Fruit fly (Drosophila melanogaster) whole organism, embryonic: ENCODE results near the gene Torsin.

Source experiments
- ATbp ChIP-seq: fragments of 200-800 bp; sonication (Bioruptor generic); optimal IDR thresholded peaks from 2 replicates; lab custom pipeline; 2017; ENCODE audit warnings: missing biosample characterization, mild to moderate bottlenecking, missing genetic modification characterization, missing genetic modification reagents
- Aef1 ChIP-seq: fragments of 200-800 bp; sonication (Bioruptor generic); IDR thresholded peaks from 3 replicates; pipeline ENCODE4 v1.3.6; 2022; ENCODE audit warnings: missing biosample characterization, missing genetic modification characterization
- Antp ChIP-seq: fragments of 200-800 bp; sonication (Bioruptor generic); optimal IDR thresholded peaks from 3 replicates; lab custom pipeline; 2016; ENCODE audit warnings: missing biosample characterization, missing genetic modification characterization
- Bgb ChIP-seq: fragments of 200-800 bp; sonication (Bioruptor generic); IDR thresholded peaks from 2 replicates; pipeline ENCODE4 v1.3.6; 2022; ENCODE audit warnings: missing biosample characterization, missing genetic modification characterization; ENCODE audit not compliant: partially characterized antibody
- Bteb2 ChIP-seq: fragments of 200-800 bp; sonication (Bioruptor generic); optimal IDR thresholded peaks from 2 replicates; lab custom pipeline; 2016; ENCODE audit warnings: missing biosample characterization, missing genetic modification characterization
- C15 ChIP-seq: fragments of 200-800 bp; sonication (Bioruptor generic); IDR thresholded peaks from 3 replicates; pipeline ENCODE4 v1.3.6; 2022; ENCODE audit warnings: missing biosample characterization, missing genetic modification characterization
- CG10959 ChIP-seq: fragments of 200-800 bp; sonication (Bioruptor generic); IDR thresholded peaks from 2 replicates; pipeline ENCODE4 v1.3.6; 2022; ENCODE audit warnings: missing biosample characterization, missing genetic modification characterization
- CG11695 ChIP-seq: fragments of 200-800 bp; sonication (Bioruptor generic); IDR thresholded peaks from 3 replicates; pipeline ENCODE4 v1.3.6; 2022; ENCODE audit warnings: missing biosample characterization, missing genetic modification characterization
- CG12391 ChIP-seq: fragments of 200-800 bp; sonication (Bioruptor generic); optimal IDR thresholded peaks from 3 replicates; lab custom pipeline; 2018; ENCODE audit warnings: missing biosample characterization, mild to moderate bottlenecking, missing genetic modification characterization, moderate library complexity
- CG12769 ChIP-seq: fragments of 200-800 bp; sonication (Bioruptor generic); optimal IDR thresholded peaks from 2 replicates; lab custom pipeline; 2019; ENCODE audit warnings: missing biosample characterization, mild to moderate bottlenecking, missing genetic modification characterization, moderate library complexity
- CG13624 ChIP-seq: fragments of 200-800 bp; sonication (Bioruptor generic); optimal IDR thresholded peaks from 2 replicates; lab custom pipeline; 2016; ENCODE audit warnings: missing biosample characterization, missing genetic modification characterization
- CG1529 ChIP-seq: fragments of 200-800 bp; sonication (Bioruptor generic); optimal IDR thresholded peaks from 3 replicates; lab custom pipeline; 2018; ENCODE audit warnings: missing biosample characterization, missing genetic modification characterization
- CG1602 ChIP-seq: fragments of 200-800 bp; sonication (Bioruptor generic); optimal IDR thresholded peaks from 3 replicates; lab custom pipeline; 2016; ENCODE audit warnings: missing biosample characterization, missing genetic modification characterization
- CG1603 ChIP-seq: fragments of 200-800 bp; sonication (Bioruptor generic); optimal IDR thresholded peaks from 2 replicates; lab custom pipeline; 2019; ENCODE audit warnings: missing biosample characterization, mild to moderate bottlenecking, missing genetic modification characterization, moderate library complexity
- CG16863 ChIP-seq: fragments of 200-800 bp; sonication (Bioruptor generic); optimal IDR thresholded peaks from 3 replicates; lab custom pipeline; 2016; ENCODE audit warnings: missing biosample characterization, missing genetic modification characterization
- CG17385 ChIP-seq: fragments of 200-800 bp; sonication (Bioruptor generic); optimal IDR thresholded peaks from 3 replicates; lab custom pipeline; 2018; ENCODE audit warnings: missing biosample characterization, mild to moderate bottlenecking, missing genetic modification characterization
- CG17568 ChIP-seq: fragments of 200-800 bp; sonication (Bioruptor generic); optimal IDR thresholded peaks from 2 replicates; lab custom pipeline; 2018; ENCODE audit warnings: missing biosample characterization, mild to moderate bottlenecking, missing genetic modification characterization, moderate library complexity
- CG2116 ChIP-seq: fragments of 200-800 bp; sonication (Bioruptor generic); optimal IDR thresholded peaks from 3 replicates; lab custom pipeline; 2018; ENCODE audit warnings: missing biosample characterization, mild to moderate bottlenecking, missing genetic modification characterization
- CG2120 ChIP-seq: fragments of 200-800 bp; sonication (Bioruptor generic); optimal IDR thresholded peaks from 3 replicates; lab custom pipeline; 2016; ENCODE audit warnings: missing biosample characterization, missing genetic modification characterization
- CG2678 ChIP-seq: fragments of 200-800 bp; sonication (Bioruptor generic); optimal IDR thresholded peaks from 3 replicates; lab custom pipeline; 2019; ENCODE audit warnings: missing biosample characterization, mild to moderate bottlenecking, missing genetic modification characterization, moderate library complexity
- CG3281 ChIP-seq: fragments of 200-800 bp; sonication (Bioruptor generic); optimal IDR thresholded peaks from 3 replicates; lab custom pipeline; 2017; ENCODE audit warnings: missing biosample characterization, mild to moderate bottlenecking, missing genetic modification characterization
- CG6175 ChIP-seq: fragments of 200-800 bp; sonication (Bioruptor generic); IDR thresholded peaks from 3 replicates; pipeline ENCODE4 v1.3.6; 2022; ENCODE audit warnings: missing biosample characterization, missing genetic modification characterization
- CG7987 ChIP-seq: fragments of 200-800 bp; sonication (Bioruptor generic); optimal IDR thresholded peaks from 2 replicates; lab custom pipeline; 2018; ENCODE audit warnings: missing biosample characterization, mild to moderate bottlenecking, missing genetic modification characterization, moderate library complexity
- CG8281 ChIP-seq: fragments of 200-800 bp; sonication (Bioruptor generic); optimal IDR thresholded peaks from 2 replicates; lab custom pipeline; 2018; ENCODE audit warnings: missing biosample characterization, mild to moderate bottlenecking, missing genetic modification characterization, moderate library complexity
- CG8359 ChIP-seq: fragments of 200-800 bp; sonication (Bioruptor generic); optimal IDR thresholded peaks from 2 replicates; lab custom pipeline; 2017; ENCODE audit warnings: missing biosample characterization, mild to moderate bottlenecking, missing genetic modification characterization, borderline replicate concordance
- CG9817 ChIP-seq: fragments of 200-800 bp; sonication (Bioruptor generic); optimal IDR thresholded peaks from 2 replicates; lab custom pipeline; 2018; ENCODE audit warnings: missing biosample characterization, mild to moderate bottlenecking, missing genetic modification characterization, moderate library complexity
- CTCF ChIP-seq: fragments of 200-800 bp; sonication (Bioruptor generic); optimal IDR thresholded peaks from 2 replicates; lab custom pipeline; 2017; ENCODE audit warnings: missing biosample characterization, mild to moderate bottlenecking, missing genetic modification characterization, moderate library complexity
- Chrac-16 ChIP-seq: fragments of 200-800 bp; sonication (Bioruptor generic); optimal IDR thresholded peaks from 3 replicates; lab custom pipeline; 2016; ENCODE audit warnings: missing biosample characterization, missing genetic modification characterization
- Dip2 ChIP-seq: fragments of 200-800 bp; sonication (Bioruptor generic); IDR thresholded peaks from 2 replicates; pipeline ENCODE4 v1.3.6; 2022; ENCODE audit warnings: missing biosample characterization, missing genetic modification characterization
- Dip3 ChIP-seq: fragments of 200-800 bp; sonication (Bioruptor generic); optimal IDR thresholded peaks from 3 replicates; lab custom pipeline; 2016; ENCODE audit warnings: missing biosample characterization, missing genetic modification characterization
- Doc3 ChIP-seq: fragments of 200-800 bp; sonication (Bioruptor generic); IDR thresholded peaks from 3 replicates; pipeline ENCODE4 v1.3.6; 2022; ENCODE audit warnings: missing biosample characterization, missing genetic modification characterization; ENCODE audit not compliant: partially characterized antibody
- Fer3 ChIP-seq: fragments of 200-800 bp; sonication (Bioruptor generic); optimal IDR thresholded peaks from 2 replicates; lab custom pipeline; 2018; ENCODE audit warnings: missing biosample characterization, mild to moderate bottlenecking, missing genetic modification characterization, moderate library complexity
- H2.0 ChIP-seq: fragments of 200-800 bp; sonication (Bioruptor generic); IDR thresholded peaks from 2 replicates; pipeline ENCODE4 v1.3.6; 2022; ENCODE audit warnings: missing biosample characterization, missing genetic modification characterization
- HLH3B ChIP-seq: fragments of 200-800 bp; sonication (Bioruptor generic); IDR thresholded peaks from 2 replicates; pipeline ENCODE4 v1.3.6; 2022; ENCODE audit warnings: missing biosample characterization, missing genetic modification characterization
- HLH4C ChIP-seq: fragments of 200-800 bp; sonication (Bioruptor generic); IDR thresholded peaks from 3 replicates; pipeline ENCODE4 v1.3.6; 2022; ENCODE audit warnings: missing biosample characterization, missing genetic modification characterization; ENCODE audit not compliant: partially characterized antibody
- Med ChIP-seq: fragments of 200-800 bp; sonication (Bioruptor generic); peaks from one replicate; lab custom pipeline; 2016; ENCODE audit warnings: missing biosample characterization, missing genetic modification characterization, mild to moderate bottlenecking, inconsistent platforms, moderate library complexity
- NC2α ChIP-seq: fragments of 200-800 bp; sonication (Bioruptor generic); optimal IDR thresholded peaks from 2 replicates; lab custom pipeline; 2016; ENCODE audit warnings: missing biosample characterization, missing genetic modification characterization
- Nf-YB ChIP-seq: fragments of 200-800 bp; sonication (Bioruptor generic); optimal IDR thresholded peaks from 3 replicates; lab custom pipeline; 2019; ENCODE audit warnings: missing biosample characterization, mild to moderate bottlenecking, missing genetic modification characterization, moderate library complexity
- Sin3A ChIP-seq: fragments of >200 bp; optimal IDR thresholded peaks from 2 replicates; lab custom pipeline; 2018
- Tbp ChIP-seq: fragments of >200 bp; optimal IDR thresholded peaks from 2 replicates; lab custom pipeline; 2018; ENCODE audit warnings: missing biosample characterization, missing genetic modification characterization
- ara ChIP-seq: fragments of 200-800 bp; sonication (Bioruptor generic); IDR thresholded peaks from 2 replicates; pipeline ENCODE4 v1.3.6; 2022; ENCODE audit warnings: missing biosample characterization, missing genetic modification characterization
- br ChIP-seq: fragments of >200 bp; optimal IDR thresholded peaks from 2 replicates; lab custom pipeline; 2017
- dmrt99B ChIP-seq: fragments of 200-800 bp; sonication (Bioruptor generic); optimal IDR thresholded peaks from 2 replicates; lab custom pipeline; 2018; ENCODE audit warnings: missing biosample characterization, mild to moderate bottlenecking, missing genetic modification characterization, moderate library complexity
- en ChIP-seq: fragments of 200-800 bp; sonication (Bioruptor generic); optimal IDR thresholded peaks from 2 replicates; lab custom pipeline; 2016; ENCODE audit warnings: missing biosample characterization, missing genetic modification characterization
- fu2 ChIP-seq: fragments of 200-800 bp; sonication (Bioruptor generic); optimal IDR thresholded peaks from 2 replicates; lab custom pipeline; 2016; ENCODE audit warnings: missing biosample characterization, missing genetic modification characterization
- sim ChIP-seq: fragments of 200-800 bp; sonication (Bioruptor generic); IDR thresholded peaks from 2 replicates; pipeline ENCODE4 v1.3.6; 2022; ENCODE audit warnings: missing biosample characterization, missing genetic modification characterization
- sisA ChIP-seq: fragments of 200-800 bp; sonication (Bioruptor generic); IDR thresholded peaks from 2 replicates; pipeline ENCODE4 v1.3.6; 2022; ENCODE audit warnings: missing biosample characterization, missing genetic modification characterization
- sna ChIP-seq: fragments of 200-800 bp; sonication (Bioruptor generic); IDR thresholded peaks from 2 replicates; pipeline ENCODE4 v1.3.6; 2022; ENCODE audit warnings: missing biosample characterization, missing genetic modification characterization; ENCODE audit not compliant: partially characterized antibody
- tup ChIP-seq: fragments of 200-800 bp; sonication (Bioruptor generic); optimal IDR thresholded peaks from 2 replicates; lab custom pipeline; 2016; ENCODE audit warnings: missing biosample characterization, mild to moderate bottlenecking, missing genetic modification characterization, moderate library complexity
- z ChIP-seq: fragments of 200-800 bp; sonication (Bioruptor generic); IDR thresholded peaks from 3 replicates; pipeline ENCODE4 v1.3.6; 2022; ENCODE audit warnings: missing biosample characterization, missing genetic modification characterization
- zfh2 ChIP-seq: fragments of 200-800 bp; sonication (Bioruptor generic); optimal IDR thresholded peaks from 2 replicates; lab custom pipeline; 2016; ENCODE audit warnings: missing biosample characterization, missing genetic modification characterization

Torsin gene

DNA sequence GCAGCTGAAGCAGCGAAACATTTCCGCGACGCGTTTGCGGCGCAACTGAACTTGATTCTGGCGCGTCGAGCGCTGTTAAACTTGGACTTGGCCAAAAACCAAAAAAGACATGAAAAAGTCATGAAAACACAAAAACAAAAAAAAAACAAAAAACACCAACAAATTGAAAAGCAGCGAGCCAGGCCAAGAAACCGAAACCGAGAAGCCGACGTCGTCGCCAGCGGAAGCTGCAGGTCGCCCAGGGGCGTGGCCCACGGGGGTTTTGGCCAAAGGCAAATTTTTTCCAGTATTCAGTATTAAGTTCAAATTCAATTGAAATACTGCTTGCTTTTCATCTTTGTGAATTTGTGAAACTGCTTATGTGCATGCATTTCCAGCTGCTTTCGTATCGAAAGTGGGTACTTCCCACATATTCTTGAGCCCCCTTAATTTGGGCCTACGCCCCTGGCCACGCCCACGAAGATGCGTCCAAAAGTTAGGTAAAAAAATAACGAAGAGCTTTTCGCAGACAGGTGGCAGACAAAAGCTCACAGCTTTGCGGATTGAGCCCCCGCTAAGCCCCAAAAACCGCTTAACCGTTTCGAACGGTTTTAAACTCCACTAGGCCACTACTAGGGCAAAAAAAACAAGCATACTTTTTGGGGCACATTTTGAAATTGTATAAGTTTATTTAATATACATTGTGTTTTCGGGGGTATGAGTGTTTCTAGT, 17.0 kb upstream of the Torsin start, which contains the start of gene CG3009 (continued):
- TF ChIP-seq Med (GFP tag; lab: Kevin White, UChicago), result peak; percentile 100
- TF ChIP-seq CG1529 (GFP tag; lab: Kevin White, UChicago), result peak; percentile 94
- peak; percentile 97 for TF ChIP-seq CG16863
- TF ChIP-seq fu2 (GFP tag; lab: Kevin White, UChicago), result peak; percentile 98
- peak; percentile 36; the same call in 1 of the 3 replicates for TF ChIP-seq HLH4C (GFP tag; lab: Robert Waterston, UW)
- peak; percentile 96 for TF ChIP-seq CG12391 (tag; lab: Kevin White, UChicago)
- TF ChIP-seq Bteb2 (GFP tag; lab: Kevin White, UChicago), result peak; percentile 97
- peak; percentile 94 for TF ChIP-seq CG1602 (GFP tag; lab: Kevin White, UChicago)
- TF ChIP-seq zfh2 (GFP tag; lab: Kevin White, UChicago), result peak; percentile 98
- TF ChIP-seq C15, result peak; percentile 94
- peak; percentile 97 for TF ChIP-seq sisA (GFP tag; lab: Robert Waterston, UW)
- TF ChIP-seq ATbp (GFP tag; lab: Kevin White, UChicago), result peak; percentile 98
- TF ChIP-seq Nf-YB, result peak; percentile 84
- TF ChIP-seq CG13624 (GFP tag; lab: Kevin White, UChicago), result peak; percentile 98
- peak; percentile 98 for TF ChIP-seq Dip3
- TF ChIP-seq Chrac-16, result peak; percentile 97
- TF ChIP-seq ara (GFP tag; lab: Robert Waterston, UW), result peak; percentile 94
- TF ChIP-seq H2.0 (GFP tag; lab: Robert Waterston, UW), result peak; percentile 96
- TF ChIP-seq Dip2 (GFP tag; lab: Robert Waterston, UW), result peak; percentile 75
- TF ChIP-seq br, result no peak
- TF ChIP-seq CG8359 (GFP tag; lab: Kevin White, UChicago), result peak; percentile 89
- TF ChIP-seq Fer3 (tag; lab: Kevin White, UChicago), result peak; percentile 96
- TF ChIP-seq CG9817 (tag; lab: Kevin White, UChicago), result peak; percentile 97
- TF ChIP-seq CTCF (GFP tag; lab: Kevin White, UChicago), result peak; percentile 78
- TF ChIP-seq CG2678 (tag; lab: Kevin White, UChicago), result peak; percentile 98
- peak; percentile 88 for TF ChIP-seq CG8281 (tag; lab: Kevin White, UChicago)
- TF ChIP-seq Sin3A (lab: Kevin White, UChicago), result no peak
- peak; percentile 98 for TF ChIP-seq CG3281 (GFP tag; lab: Kevin White, UChicago)
- peak; percentile 77 for TF ChIP-seq z (GFP tag; lab: Robert Waterston, UW)
- peak; percentile 98 for TF ChIP-seq CG11695 (GFP tag; lab: Robert Waterston, UW)
- TF ChIP-seq CG1603 (tag; lab: Kevin White, UChicago), result peak; percentile 96
- peak; percentile 96 for TF ChIP-seq CG6175 (GFP tag; lab: Robert Waterston, UW)
- peak; percentile 99 for TF ChIP-seq Antp
- TF ChIP-seq Doc3, result no peak
- peak; percentile 98 for TF ChIP-seq dmrt99B
- TF ChIP-seq HLH3B, result peak; percentile 97
- TF ChIP-seq CG7987 (GFP tag; lab: Kevin White, UChicago), result peak; percentile 94
- TF ChIP-seq CG17568 (GFP tag; lab: Kevin White, UChicago), result peak; percentile 95
- peak; percentile 29; the same call in 1 of the 2 replicates for TF ChIP-seq Bgb (GFP tag; lab: Robert Waterston, UW)
- no peak for TF ChIP-seq Tbp (GFP tag; lab: Kevin White, UChicago)
- TF ChIP-seq en (GFP tag; lab: Kevin White, UChicago), result peak; percentile 95
- TF ChIP-seq CG2116 (GFP tag; lab: Kevin White, UChicago), result peak; percentile 84
- peak; percentile 94 for TF ChIP-seq CG17385 (GFP tag; lab: Kevin White, UChicago)
- peak; percentile 90 for TF ChIP-seq sim (GFP tag; lab: Robert Waterston, UW)
- TF ChIP-seq CG2120 (GFP tag; lab: Kevin White, UChicago), result peak; percentile 99
- peak; percentile 97 for TF ChIP-seq Aef1 (GFP tag; lab: Robert Waterston, UW)
- TF ChIP-seq sna (GFP tag; lab: Robert Waterston, UW), result no peak
- TF ChIP-seq CG10959, result peak; percentile 83
- peak; percentile 98 for TF ChIP-seq CG12769 (tag; lab: Kevin White, UChicago)
- peak; percentile 92 for TF ChIP-seq NC2α
- peak; percentile 95 for TF ChIP-seq tup (GFP tag; lab: Kevin White, UChicago)
